Fruit fly (Drosophila melanogaster) whole organism, prepupa: ENCODE results near the gene CG12290.

Source experiments
- CG10631 ChIP-seq: fragments of 200-800 bp; sonication (Bioruptor generic); optimal IDR thresholded peaks from 2 replicates; lab custom pipeline; 2016; ENCODE audit warnings: missing biosample characterization, missing genetic modification characterization
- CG10669 ChIP-seq: fragments of 200-800 bp; sonication (Bioruptor generic); optimal IDR thresholded peaks from 3 replicates; lab custom pipeline; 2018; ENCODE audit warnings: missing biosample characterization, mild to moderate bottlenecking, missing genetic modification characterization, moderate library complexity
- CG11294 ChIP-seq: fragments of 200-800 bp; sonication (Bioruptor generic); IDR thresholded peaks from 2 replicates; pipeline ENCODE4 v1.3.6; 2022; ENCODE audit warnings: missing biosample characterization, missing genetic modification characterization
- CG11762 ChIP-seq: fragments of 200-800 bp; sonication (Bioruptor generic); optimal IDR thresholded peaks from 3 replicates; lab custom pipeline; 2016; ENCODE audit warnings: missing biosample characterization, missing genetic modification characterization; ENCODE audit not compliant: insufficient read depth
- CG11902 ChIP-seq: fragments of 200-800 bp; sonication (Bioruptor generic); optimal IDR thresholded peaks from 3 replicates; lab custom pipeline; 2016; ENCODE audit warnings: missing biosample characterization, missing genetic modification characterization
- CG15336 ChIP-seq: fragments of 200-800 bp; sonication (Bioruptor generic); IDR thresholded peaks from 2 replicates; pipeline ENCODE4 v1.3.6; 2022; ENCODE audit warnings: missing biosample characterization, missing genetic modification characterization
- CG1621 ChIP-seq: fragments of 200-800 bp; sonication (Bioruptor generic); optimal IDR thresholded peaks from 3 replicates; lab custom pipeline; 2018; ENCODE audit warnings: missing biosample characterization, mild to moderate bottlenecking, missing genetic modification characterization
- CG31627 ChIP-seq: fragments of 200-800 bp; sonication (Bioruptor generic); optimal IDR thresholded peaks from 3 replicates; lab custom pipeline; 2016; ENCODE audit warnings: missing biosample characterization, missing genetic modification characterization
- CG32006 ChIP-seq: fragments of 200-800 bp; sonication (Bioruptor generic); optimal IDR thresholded peaks from 3 replicates; lab custom pipeline; 2017; ENCODE audit warnings: missing biosample characterization, mild to moderate bottlenecking, missing genetic modification characterization
- CG34406 ChIP-seq: fragments of 200-800 bp; sonication (Bioruptor generic); optimal IDR thresholded peaks from 3 replicates; lab custom pipeline; 2016; ENCODE audit warnings: missing biosample characterization, missing genetic modification characterization
- CG3919 ChIP-seq: fragments of 200-800 bp; sonication (Bioruptor generic); optimal IDR thresholded peaks from 3 replicates; lab custom pipeline; 2016; ENCODE audit warnings: missing biosample characterization, missing genetic modification characterization
- CG4318 ChIP-seq: fragments of 200-800 bp; sonication (Bioruptor generic); optimal IDR thresholded peaks from 3 replicates; lab custom pipeline; 2017; ENCODE audit warnings: missing biosample characterization, mild to moderate bottlenecking, missing genetic modification characterization
- CG6163 ChIP-seq: fragments of 200-800 bp; sonication (Bioruptor generic); IDR thresholded peaks from 3 replicates; pipeline ENCODE4 v1.3.6; 2022; ENCODE audit warnings: missing biosample characterization, missing genetic modification characterization
- CG6792 ChIP-seq: fragments of 200-800 bp; sonication (Bioruptor generic); optimal IDR thresholded peaks from 3 replicates; lab custom pipeline; 2016; ENCODE audit warnings: missing biosample characterization, missing genetic modification characterization
- CG6808 ChIP-seq: fragments of 200-800 bp; sonication (Bioruptor generic); optimal IDR thresholded peaks from 3 replicates; lab custom pipeline; 2017; ENCODE audit warnings: missing biosample characterization, missing genetic modification characterization, mild to moderate bottlenecking, moderate library complexity, missing genetic modification reagents
- CG6854 ChIP-seq: fragments of 200-800 bp; sonication (Bioruptor generic); optimal IDR thresholded peaks from 2 replicates; lab custom pipeline; 2017; ENCODE audit warnings: missing biosample characterization, mild to moderate bottlenecking, missing genetic modification characterization
- CG8319 ChIP-seq: fragments of 200-800 bp; sonication (Bioruptor generic); optimal IDR thresholded peaks from 3 replicates; lab custom pipeline; 2016; ENCODE audit warnings: missing biosample characterization, missing genetic modification characterization
- CG8632 ChIP-seq: fragments of 200-800 bp; sonication (Bioruptor generic); optimal IDR thresholded peaks from 3 replicates; lab custom pipeline; 2016; ENCODE audit warnings: missing biosample characterization, missing genetic modification characterization
- CG9139 ChIP-seq: fragments of 200-800 bp; sonication (Bioruptor generic); optimal IDR thresholded peaks from 3 replicates; lab custom pipeline; 2017; ENCODE audit warnings: missing biosample characterization, mild to moderate bottlenecking, missing genetic modification characterization
- Eip75B ChIP-seq: fragments of 200-800 bp; sonication (Bioruptor generic); optimal IDR thresholded peaks from 3 replicates; lab custom pipeline; 2016; ENCODE audit warnings: missing biosample characterization, missing genetic modification characterization
- Eip93F ChIP-seq: fragments of 200-800 bp; sonication (Bioruptor generic); optimal IDR thresholded peaks from 2 replicates; lab custom pipeline; 2016; ENCODE audit warnings: missing biosample characterization, mild to moderate bottlenecking, missing genetic modification characterization
- Ets21C ChIP-seq: fragments of 200-800 bp; sonication (Bioruptor generic); optimal IDR thresholded peaks from 3 replicates; lab custom pipeline; 2016; ENCODE audit warnings: missing biosample characterization, missing genetic modification characterization
- Ets96B ChIP-seq: fragments of 200-800 bp; optimal IDR thresholded peaks from 2 replicates; lab custom pipeline; 2019; ENCODE audit warnings: missing biosample characterization, mild to moderate bottlenecking, missing genetic modification characterization, moderate library complexity
- Hr38 ChIP-seq: sonication (Bioruptor generic); optimal IDR thresholded peaks from 2 replicates; lab custom pipeline; 2016; ENCODE audit warnings: missing biosample characterization, missing genetic modification characterization
- Hr39 ChIP-seq: fragments of 200-800 bp; sonication (Bioruptor generic); optimal IDR thresholded peaks from 2 replicates; lab custom pipeline; 2016; ENCODE audit warnings: missing biosample characterization, missing genetic modification characterization
- Hr4 ChIP-seq: fragments of 200-800 bp; sonication (Bioruptor generic); optimal IDR thresholded peaks from 3 replicates; lab custom pipeline; 2016; ENCODE audit warnings: missing biosample characterization, missing genetic modification characterization
- Lpt ChIP-seq: fragments of 200-800 bp; sonication (Bioruptor generic); optimal IDR thresholded peaks from 3 replicates; lab custom pipeline; 2016; ENCODE audit warnings: missing biosample characterization, missing genetic modification characterization
- Met ChIP-seq: fragments of 200-800 bp; sonication (Bioruptor generic); optimal IDR thresholded peaks from 3 replicates; lab custom pipeline; 2016; ENCODE audit warnings: missing biosample characterization, missing genetic modification characterization
- OdsH ChIP-seq: fragments of 200-800 bp; sonication (Bioruptor generic); optimal IDR thresholded peaks from 3 replicates; lab custom pipeline; 2016; ENCODE audit warnings: missing biosample characterization, missing genetic modification characterization
- Smox ChIP-seq: fragments of 200-800 bp; sonication (Bioruptor generic); optimal IDR thresholded peaks from 3 replicates; lab custom pipeline; 2016; ENCODE audit warnings: missing biosample characterization, missing genetic modification characterization
- Sox14 ChIP-seq: fragments of 200-800 bp; sonication (Bioruptor generic); optimal IDR thresholded peaks from 3 replicates; lab custom pipeline; 2016; ENCODE audit warnings: missing biosample characterization, missing genetic modification characterization
- Sox15 ChIP-seq: fragments of 200-800 bp; sonication (Bioruptor generic); optimal IDR thresholded peaks from 3 replicates; lab custom pipeline; 2016; ENCODE audit warnings: missing biosample characterization, missing genetic modification characterization
- acj6 ChIP-seq: fragments of 200-800 bp; sonication (Bioruptor generic); optimal IDR thresholded peaks from 3 replicates; lab custom pipeline; 2016; ENCODE audit warnings: missing biosample characterization, missing genetic modification characterization
- cyc ChIP-seq: fragments of 200-800 bp; sonication (Bioruptor generic); optimal IDR thresholded peaks from 3 replicates; lab custom pipeline; 2016; ENCODE audit warnings: missing biosample characterization, missing genetic modification characterization
- eg ChIP-seq: fragments of 200-800 bp; sonication (Bioruptor generic); IDR thresholded peaks from 3 replicates; pipeline ENCODE4 v1.3.6; 2022; ENCODE audit warnings: missing biosample characterization, missing genetic modification characterization
- fd59A ChIP-seq: fragments of 200-800 bp; sonication (Bioruptor generic); optimal IDR thresholded peaks from 2 replicates; lab custom pipeline; 2017; ENCODE audit warnings: missing biosample characterization, mild to moderate bottlenecking, missing genetic modification characterization, missing genetic modification reagents
- fkh ChIP-seq: fragments of 200-800 bp; sonication (Bioruptor generic); optimal IDR thresholded peaks from 3 replicates; lab custom pipeline; 2017; ENCODE audit warnings: missing biosample characterization, mild to moderate bottlenecking, missing genetic modification characterization, moderate library complexity
- lz ChIP-seq: fragments of 200-800 bp; sonication (Bioruptor generic); optimal IDR thresholded peaks from 3 replicates; lab custom pipeline; 2016; ENCODE audit warnings: missing biosample characterization, missing genetic modification characterization
- net ChIP-seq: fragments of 200-800 bp; sonication (Bioruptor generic); optimal IDR thresholded peaks from 3 replicates; lab custom pipeline; 2016; ENCODE audit warnings: missing biosample characterization, missing genetic modification characterization
- pdm3 ChIP-seq: fragments of 200-800 bp; sonication (Bioruptor generic); optimal IDR thresholded peaks from 3 replicates; lab custom pipeline; 2016; ENCODE audit warnings: missing biosample characterization, missing genetic modification characterization
- spab ChIP-seq: fragments of 200-800 bp; sonication (Bioruptor generic); optimal IDR thresholded peaks from 2 replicates; lab custom pipeline; 2017; ENCODE audit warnings: missing biosample characterization, mild to moderate bottlenecking, missing genetic modification characterization, missing genetic modification reagents
- ss ChIP-seq, 2 experiments: fragments of 200-800 bp; sonication (Bioruptor generic); optimal IDR thresholded peaks; 2 replicates in 1 of 2; 3 replicates in 1 of 2; lab custom pipeline; 2017 to 2018; ENCODE audit warnings: mild to moderate bottlenecking in 2 of 2, missing biosample characterization in 2 of 2, missing genetic modification characterization in 2 of 2, moderate library complexity in 1 of 2
- svp ChIP-seq: fragments of 200-800 bp; sonication (Bioruptor generic); peaks from one replicate; lab custom pipeline; 2016; ENCODE audit warnings: missing biosample characterization, missing genetic modification characterization
- topi ChIP-seq: fragments of 200-800 bp; sonication (Bioruptor generic); optimal IDR thresholded peaks from 3 replicates; lab custom pipeline; 2016; ENCODE audit warnings: missing biosample characterization, missing genetic modification characterization
- vri ChIP-seq: fragments of 200-800 bp; sonication (Bioruptor generic); optimal IDR thresholded peaks from 3 replicates; lab custom pipeline; 2016; ENCODE audit warnings: missing biosample characterization, mild to moderate bottlenecking, missing genetic modification characterization

The CG12290 gene

dm6 chr3R:26261244-26261788, 31.3 kb downstream of the CG12290 start, which contains the start of gene Ald1 (continued):
- no peak for TF ChIP-seq CG10669 (GFP tag; lab: Kevin White, UChicago)
- no peak for TF ChIP-seq Sox15 (GFP tag; lab: Kevin White, UChicago)
- TF ChIP-seq Eip93F (GFP tag; lab: Kevin White, UChicago) = no peak
- no peak for TF ChIP-seq pdm3
- no peak for TF ChIP-seq Ets96B (tag; lab: Kevin White, UChicago)
- TF ChIP-seq Hr4 (GFP tag; lab: Kevin White, UChicago) = no peak
- peak; percentile 41; the same call in 2 of the 3 replicates for TF ChIP-seq CG6163 (GFP tag; lab: Robert Waterston, UW)
- TF ChIP-seq cyc (GFP tag; lab: Kevin White, UChicago) = no peak
- no peak for TF ChIP-seq Met (GFP tag; lab: Kevin White, UChicago)
- no peak for TF ChIP-seq CG1621 (tag; lab: Kevin White, UChicago)
- TF ChIP-seq Ets21C (GFP tag; lab: Kevin White, UChicago) = no peak
- TF ChIP-seq OdsH (GFP tag; lab: Kevin White, UChicago) = no peak
- TF ChIP-seq lz (GFP tag; lab: Kevin White, UChicago) = no peak
- TF ChIP-seq, all 60 proteins: peak for 14

dm6 chr3R:26262478-26262877, 32.4 kb downstream of the CG12290 start, which contains the start of gene CG6154:
TSS of gene CG6154 (plus strand) at chr3R:26262662.
- peak; percentile 43 for TF ChIP-seq svp
- TF ChIP-seq CG9139 (GFP tag; lab: Kevin White, UChicago) = no peak
- no peak for TF ChIP-seq CG6808 (GFP tag; lab: Kevin White, UChicago)
- TF ChIP-seq CG6792 (GFP tag; lab: Kevin White, UChicago) = no peak
- no peak for TF ChIP-seq CG4318 (GFP tag; lab: Kevin White, UChicago)
- no peak for TF ChIP-seq CG11294 (GFP tag; lab: Robert Waterston, UW)
- TF ChIP-seq spab (GFP tag; lab: Kevin White, UChicago) = no peak
- TF ChIP-seq Smox (GFP tag; lab: Kevin White, UChicago) = no peak

dm6 chr3R:26280403-26280802, 50.4 kb downstream of the CG12290 start:
- peak; percentile 39 for TF ChIP-seq spab (GFP tag; lab: Kevin White, UChicago)
- TF ChIP-seq Eip93F (GFP tag; lab: Kevin White, UChicago) = no peak
- TF ChIP-seq CG34406 (GFP tag; lab: Kevin White, UChicago) = peak; percentile 16
- peak; percentile 35 for TF ChIP-seq acj6 (GFP tag; lab: Kevin White, UChicago)
- TF ChIP-seq pdm3 = peak; percentile 16
- TF ChIP-seq CG8319 = no peak
- TF ChIP-seq CG3919 (GFP tag; lab: Kevin White, UChicago) = peak; percentile 51
- peak; percentile 18 for TF ChIP-seq CG32006
- no peak for TF ChIP-seq Ets21C (GFP tag; lab: Kevin White, UChicago)
- no peak for TF ChIP-seq Lpt (GFP tag; lab: Kevin White, UChicago)
- TF ChIP-seq CG11762 (GFP tag; lab: Kevin White, UChicago) = no peak
- peak; percentile 25 for TF ChIP-seq CG6808 (GFP tag; lab: Kevin White, UChicago)
- peak; percentile 7 for TF ChIP-seq cyc (GFP tag; lab: Kevin White, UChicago)
- no peak for TF ChIP-seq CG11902
- TF ChIP-seq topi (GFP tag; lab: Kevin White, UChicago) = peak; percentile 1
- no peak for TF ChIP-seq net (GFP tag; lab: Kevin White, UChicago)
- TF ChIP-seq OdsH (GFP tag; lab: Kevin White, UChicago) = peak; percentile 18
- TF ChIP-seq CG6792 (GFP tag; lab: Kevin White, UChicago) = peak; percentile 17
- peak; percentile 32 for TF ChIP-seq fd59A (GFP tag; lab: Kevin White, UChicago)
- no peak for TF ChIP-seq CG6854 (GFP tag; lab: Kevin White, UChicago)
- TF ChIP-seq Ets96B (tag; lab: Kevin White, UChicago) = peak; percentile 54
- no peak for TF ChIP-seq vri
- TF ChIP-seq Hr38 (GFP tag; lab: Kevin White, UChicago) = no peak
- TF ChIP-seq ss (GFP tag; optimal IDR thresholded peaks at IDR 0.05; lab: Kevin White, UChicago) = no peak
- TF ChIP-seq Sox14 (GFP tag; lab: Kevin White, UChicago) = peak; percentile 8
- TF ChIP-seq Hr39 = no peak
- peak; percentile 22 for TF ChIP-seq lz (GFP tag; lab: Kevin White, UChicago)
- TF ChIP-seq Eip75B (GFP tag; lab: Kevin White, UChicago) = peak; percentile 19
- peak; percentile 25 for TF ChIP-seq CG10631
- no peak for TF ChIP-seq eg (GFP tag; lab: Robert Waterston, UW)
- no peak for TF ChIP-seq Met (GFP tag; lab: Kevin White, UChicago)
- TF ChIP-seq CG15336 (GFP tag; lab: Robert Waterston, UW) = no peak
- peak; percentile 11 for TF ChIP-seq CG31627
- TF ChIP-seq fkh (GFP tag; lab: Kevin White, UChicago) = no peak
- TF ChIP-seq CG6163 (GFP tag; lab: Robert Waterston, UW) = peak; percentile 58; the same call in 2 of the 3 replicates
- TF ChIP-seq CG4318 (GFP tag; lab: Kevin White, UChicago) = no peak
- no peak for TF ChIP-seq svp
- TF ChIP-seq CG8632 = no peak
